Fruit fly (Drosophila melanogaster): ENCODE data around the gene sea.

sea gene

dm6 chr3R:11542899-11543619 is 23.8 kb downstream of the sea start, which contains the start of gene dpr4:
dpr4 (minus strand) TSS chr3R:11542949.
- no peak for TF ChIP-seq CG17801 (GFP tag; optimal IDR thresholded peaks at IDR 0.05; ENCODE audit: partially characterized antibody)

DNA sequence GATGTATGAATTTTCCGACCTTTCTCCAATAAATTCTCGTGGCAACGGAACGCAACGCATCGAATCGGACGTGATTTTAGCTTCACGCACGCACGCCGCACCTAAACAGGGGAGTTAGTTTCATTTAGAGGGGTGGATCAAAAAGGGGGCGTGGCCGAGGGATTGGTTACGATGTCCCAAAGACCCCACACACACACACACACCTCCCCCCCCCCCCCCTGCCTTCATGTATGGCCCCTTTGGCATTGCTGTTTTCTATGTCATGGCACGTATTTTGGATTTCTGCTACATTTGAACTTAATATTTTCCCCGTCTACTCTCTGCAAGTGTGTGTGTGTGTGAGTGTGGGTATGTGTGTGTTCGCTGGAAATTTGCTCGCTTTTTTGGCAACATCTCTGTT is 35.0 kb downstream of the sea start:
- TF ChIP-seq CG17801 (GFP tag; optimal IDR thresholded peaks at IDR 0.05; ENCODE audit: partially characterized antibody), result no peak
